Fruit fly (Drosophila melanogaster): Measurements from ENCODE around the gene Cyp308a1.

DNA sequence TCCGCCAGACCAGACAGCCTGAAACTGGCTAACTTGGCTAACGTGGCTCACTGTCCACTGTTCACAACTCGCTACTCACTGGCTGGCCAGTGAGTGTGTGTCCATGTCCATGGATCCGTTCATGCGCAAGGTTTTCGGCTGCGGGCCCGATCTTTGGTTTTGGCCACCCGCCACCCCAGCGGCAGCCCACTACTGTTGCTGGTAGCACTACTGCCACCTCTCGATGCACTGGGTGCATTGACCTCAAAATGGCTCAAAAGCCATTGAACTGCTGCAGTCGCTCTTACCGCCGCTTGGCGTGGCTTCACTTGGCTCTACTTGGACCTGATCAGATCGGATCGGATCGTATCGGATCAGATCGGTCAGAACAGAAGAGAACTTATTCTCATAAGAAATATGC is 28.3 kb upstream of the Cyp308a1 start:
- no peak for TF ChIP-seq OdsH (GFP tag; optimal IDR thresholded peaks at IDR 0.05)
- TF ChIP-seq Hr78 (GFP tag; optimal IDR thresholded peaks at IDR 0.05): no peak
- no peak for TF ChIP-seq br (GFP tag; optimal IDR thresholded peaks at IDR 0.05)
- no peak for TF ChIP-seq Rel (GFP tag; optimal IDR thresholded peaks at IDR 0.05)
- no peak for TF ChIP-seq Rel (tag; optimal IDR thresholded peaks at IDR 0.05)
- no peak for TF ChIP-seq fru (GFP tag; optimal IDR thresholded peaks at IDR 0.05)
- TF ChIP-seq lola (GFP tag; optimal IDR thresholded peaks at IDR 0.05): no peak
- no peak for TF ChIP-seq Abd-B (GFP tag; optimal IDR thresholded peaks at IDR 0.05)
- TF ChIP-seq jim (GFP tag; optimal IDR thresholded peaks at IDR 0.05): no peak

Data from whole organism, wandering third instar larva.